Fruit fly (Drosophila melanogaster) whole organism, embryonic: Measurements from ENCODE around the gene CG33631.

Experiments
- Atf6 ChIP-seq: fragments of 200-800 bp; sonication (Bioruptor generic); IDR thresholded peaks from 2 replicates; pipeline ENCODE4 v1.3.6; 2022; ENCODE audit warnings: missing biosample characterization, missing genetic modification characterization
- CG10366 ChIP-seq: fragments of 200-800 bp; sonication (Bioruptor generic); IDR thresholded peaks from 2 replicates; pipeline ENCODE4 v1.3.6; 2022; ENCODE audit warnings: missing biosample characterization, missing genetic modification characterization
- CG12299 ChIP-seq: fragments of 200-800 bp; sonication (Bioruptor generic); optimal IDR thresholded peaks from 2 replicates; lab custom pipeline; 2018; ENCODE audit warnings: missing biosample characterization, mild to moderate bottlenecking, missing genetic modification characterization
- CG14860 ChIP-seq: fragments of 200-800 bp; sonication (Bioruptor generic); IDR thresholded peaks from 3 replicates; pipeline ENCODE4 v1.3.6; 2022; ENCODE audit warnings: missing biosample characterization, missing genetic modification characterization; ENCODE audit not compliant: partially characterized antibody
- CG3065 ChIP-seq: fragments of 200-800 bp; sonication (Bioruptor generic); optimal IDR thresholded peaks from 2 replicates; lab custom pipeline; 2016; ENCODE audit warnings: missing biosample characterization, missing genetic modification characterization
- CG32532 ChIP-seq: fragments of 200-800 bp; sonication (Bioruptor generic); IDR thresholded peaks from 2 replicates; pipeline ENCODE4 v1.3.6; 2022; ENCODE audit warnings: missing biosample characterization, missing genetic modification characterization
- CG32767 ChIP-seq: fragments of 200-800 bp; sonication (Bioruptor generic); IDR thresholded peaks from 2 replicates; pipeline ENCODE4 v1.3.6; 2022; ENCODE audit warnings: missing biosample characterization, missing genetic modification characterization
- CG33213 ChIP-seq: fragments of 200-800 bp; sonication (Bioruptor generic); optimal IDR thresholded peaks from 3 replicates; lab custom pipeline; 2016; ENCODE audit warnings: missing biosample characterization, missing genetic modification characterization
- CG6683 ChIP-seq: fragments of 200-800 bp; sonication (Bioruptor generic); optimal IDR thresholded peaks from 2 replicates; lab custom pipeline; 2017; ENCODE audit warnings: missing biosample characterization, mild to moderate bottlenecking, missing genetic modification characterization, missing genetic modification reagents
- CG6854 ChIP-seq: fragments of 200-800 bp; sonication (Bioruptor generic); optimal IDR thresholded peaks from 3 replicates; lab custom pipeline; 2017; ENCODE audit warnings: missing biosample characterization, mild to moderate bottlenecking, missing genetic modification characterization
- CG7372 ChIP-seq: fragments of 200-800 bp; sonication (Bioruptor generic); IDR thresholded peaks from 2 replicates; pipeline ENCODE4 v1.3.6; 2022; ENCODE audit warnings: missing biosample characterization, missing genetic modification characterization
- CG8478 ChIP-seq: fragments of >200 bp; optimal IDR thresholded peaks from 2 replicates; lab custom pipeline; 2018
- Hr3 ChIP-seq: fragments of 200-800 bp; sonication (Bioruptor generic); optimal IDR thresholded peaks from 3 replicates; lab custom pipeline; 2016; ENCODE audit warnings: missing biosample characterization, missing genetic modification characterization
- Lpt ChIP-seq: fragments of >200 bp; optimal IDR thresholded peaks from 2 replicates; lab custom pipeline; 2018; ENCODE audit warnings: missing biosample characterization, missing genetic modification characterization
- NC2β ChIP-seq: fragments of 200-800 bp; sonication (Bioruptor generic); optimal IDR thresholded peaks from 2 replicates; lab custom pipeline; 2016; ENCODE audit warnings: missing biosample characterization, missing genetic modification characterization
- Poxn ChIP-seq: fragments of 200-800 bp; sonication (Bioruptor generic); IDR thresholded peaks from 2 replicates; pipeline ENCODE4 v1.3.6; 2022; ENCODE audit warnings: missing biosample characterization, missing genetic modification characterization
- Sox100B ChIP-seq: fragments of 200-800 bp; sonication (Bioruptor generic); optimal IDR thresholded peaks from 3 replicates; lab custom pipeline; 2018; ENCODE audit warnings: missing biosample characterization, mild to moderate bottlenecking, missing genetic modification characterization
- aop ChIP-seq: fragments of 200-800 bp; sonication (Bioruptor generic); IDR thresholded peaks from 2 replicates; pipeline ENCODE4 v1.3.6; 2022; ENCODE audit warnings: missing biosample characterization, missing genetic modification characterization
- cato ChIP-seq: fragments of 200-800 bp; sonication (Bioruptor generic); optimal IDR thresholded peaks from 2 replicates; lab custom pipeline; 2016; ENCODE audit warnings: missing biosample characterization, missing genetic modification characterization, borderline replicate concordance
- chinmo ChIP-seq: fragments of 200-800 bp; sonication (Bioruptor generic); IDR thresholded peaks from 4 replicates; pipeline ENCODE4 v1.3.6; 2022; ENCODE audit warnings: missing biosample characterization, missing genetic modification characterization; ENCODE audit not compliant: partially characterized antibody
- cwo ChIP-seq: fragments of 200-800 bp; sonication (Bioruptor generic); optimal IDR thresholded peaks from 3 replicates; lab custom pipeline; 2017; ENCODE audit warnings: missing biosample characterization, missing genetic modification characterization, mild to moderate bottlenecking, moderate library complexity, missing genetic modification reagents
- da ChIP-seq: fragments of 200-800 bp; sonication (Bioruptor generic); optimal IDR thresholded peaks from 2 replicates; lab custom pipeline; 2016; ENCODE audit warnings: missing biosample characterization, missing genetic modification characterization
- dan ChIP-seq: fragments of 200-800 bp; sonication (Bioruptor generic); IDR thresholded peaks from 2 replicates; pipeline ENCODE4 v1.3.6; 2022; ENCODE audit warnings: missing biosample characterization, missing genetic modification characterization
- danr ChIP-seq: fragments of 200-800 bp; sonication (Bioruptor generic); IDR thresholded peaks from 2 replicates; pipeline ENCODE4 v1.3.6; 2022; ENCODE audit warnings: missing biosample characterization, missing genetic modification characterization
- dimm ChIP-seq: fragments of 200-800 bp; sonication (Bioruptor generic); IDR thresholded peaks from 2 replicates; pipeline ENCODE4 v1.3.6; 2022; ENCODE audit warnings: missing biosample characterization, missing genetic modification characterization
- dmrt99B ChIP-seq: fragments of 200-800 bp; sonication (Bioruptor generic); optimal IDR thresholded peaks from 2 replicates; lab custom pipeline; 2018; ENCODE audit warnings: missing biosample characterization, mild to moderate bottlenecking, missing genetic modification characterization, moderate library complexity
- ewg ChIP-seq: fragments of 200-800 bp; sonication (Bioruptor generic); optimal IDR thresholded peaks from 3 replicates; lab custom pipeline; 2017; ENCODE audit warnings: mild to moderate bottlenecking, missing biosample characterization, missing genetic modification reagents, missing genetic modification characterization
- eyg ChIP-seq: fragments of 200-800 bp; sonication (Bioruptor generic); optimal IDR thresholded peaks from 3 replicates; lab custom pipeline; 2016; ENCODE audit warnings: missing biosample characterization, missing genetic modification characterization
- h ChIP-seq: fragments of >200 bp; optimal IDR thresholded peaks from 2 replicates; lab custom pipeline; 2017
- hbn ChIP-seq: fragments of 200-800 bp; sonication (Bioruptor generic); IDR thresholded peaks from 2 replicates; pipeline ENCODE4 v1.3.6; 2022; ENCODE audit warnings: missing biosample characterization, missing genetic modification characterization; ENCODE audit not compliant: partially characterized antibody
- kay ChIP-seq: fragments of 200-800 bp; sonication (Bioruptor generic); optimal IDR thresholded peaks from 2 replicates; lab custom pipeline; 2016; ENCODE audit warnings: missing biosample characterization, missing genetic modification characterization
- klu ChIP-seq: fragments of 200-800 bp; sonication (Bioruptor generic); IDR thresholded peaks from 2 replicates; pipeline ENCODE4 v1.3.6; 2022; ENCODE audit warnings: missing biosample characterization, missing genetic modification characterization
- pan ChIP-seq, 4 experiments: fragments of >200 bp in 3 of 4; fragments of 200-800 bp in 1 of 4; sonication (Bioruptor generic) in 1 of 4; optimal IDR thresholded peaks in 3 of 4; IDR thresholded peaks in 1 of 4; 2 replicates each; pipeline versions ENCODE4 v1.3.6 to Lab custom; 2017 to 2022; ENCODE audit warnings: missing biosample characterization in 2 of 4, missing genetic modification characterization in 2 of 4, mixed read lengths in 1 of 4
- pho ChIP-seq: fragments of 200-800 bp; sonication (Bioruptor generic); optimal IDR thresholded peaks from 2 replicates; lab custom pipeline; 2016; ENCODE audit warnings: missing biosample characterization, missing genetic modification characterization
- scrt ChIP-seq: fragments of 200-800 bp; sonication (Bioruptor generic); optimal IDR thresholded peaks from 2 replicates; lab custom pipeline; 2018; ENCODE audit warnings: missing biosample characterization, mild to moderate bottlenecking, missing genetic modification characterization, moderate library complexity
- seq ChIP-seq: fragments of 200-800 bp; sonication (Bioruptor generic); IDR thresholded peaks from 2 replicates; pipeline ENCODE4 v1.3.6; 2022; ENCODE audit warnings: missing biosample characterization, missing genetic modification characterization
- wor ChIP-seq: fragments of 200-800 bp; sonication (Bioruptor generic); IDR thresholded peaks from 2 replicates; pipeline ENCODE4 v1.3.6; 2022; ENCODE audit warnings: missing biosample characterization, missing genetic modification characterization

The CG33631 gene

dm6 chr3R:10070195-10070594 lies 6.4 kb downstream of the CG33631 start (continued):
- TF ChIP-seq chinmo (GFP tag; lab: Robert Waterston, UW) (peak; percentile 63; the same call in 1 of the 4 replicates), Sox100B (GFP tag; lab: Kevin White, UChicago) (no peak), CG32767 (no peak), dan (GFP tag; lab: Robert Waterston, UW) (0 out of 2 replicates have a peak, but pooled peaks have one; percentile 18), scrt (GFP tag; lab: Kevin White, UChicago) (peak; percentile 95), seq (GFP tag; lab: Robert Waterston, UW) (peak; percentile 46; the same call in 1 of the 2 replicates), wor (no peak), ewg (GFP tag; lab: Kevin White, UChicago) (peak; percentile 95), dimm (GFP tag; lab: Robert Waterston, UW) (0 out of 2 replicates have a peak, but pooled peaks have one; percentile 12), h (no peak), dmrt99B (tag; lab: Kevin White, UChicago) (no peak), CG7372 (GFP tag; lab: Robert Waterston, UW) (no peak), CG32532 (0 out of 2 replicates have a peak, but pooled peaks have one; percentile 25)

- TF ChIP-seq Poxn (GFP tag; lab: Robert Waterston, UW) (no peak), aop (GFP tag; lab: Robert Waterston, UW) (no peak), kay (GFP tag; lab: Kevin White, UChicago) (no peak), pho (GFP tag; lab: Kevin White, UChicago) (no peak), Lpt (GFP tag; lab: Kevin White, UChicago) (no peak), cwo (no peak), NC2β (GFP tag; lab: Kevin White, UChicago) (no peak), CG12299 (tag; lab: Kevin White, UChicago) (no peak), cato (GFP tag; lab: Kevin White, UChicago) (no peak), danr (GFP tag; lab: Robert Waterston, UW) (no peak)
Observed at dm6 chr3R:10070817-10071216, 7.0 kb downstream of the CG33631 start, which contains the start of gene nerfin-2. Gene nerfin-2 (plus strand): TSS chr3R:10071117.

dm6 chr3R:10075323-10075788 lies 11.5 kb downstream of the CG33631 start, which contains the start of gene Alp13:
Gene Alp13 (minus strand): TSS chr3R:10075373.
- TF ChIP-seq CG8478 (no peak), CG7372 (GFP tag; lab: Robert Waterston, UW) (no peak), CG14860 (GFP tag; lab: Robert Waterston, UW) (no peak), CG33213 (GFP tag; lab: Kevin White, UChicago) (no peak), pan (optimal IDR thresholded peaks at IDR 0.05; lab: Kevin White, UChicago) (no peak), pan (GFP tag; optimal IDR thresholded peaks at IDR 0.05 in 1 of 2, IDR thresholded peaks at IDR 0.05 in 1 of 2) (no peak), CG3065 (no peak), da (GFP tag; lab: Kevin White, UChicago) (no peak), eyg (GFP tag; lab: Kevin White, UChicago) (no peak), CG6854 (GFP tag; lab: Kevin White, UChicago) (no peak), CG6683 (no peak), klu (GFP tag; lab: Robert Waterston, UW) (no peak), Hr3 (no peak), Atf6 (no peak), hbn (GFP tag; lab: Robert Waterston, UW) (no peak), CG10366 (GFP tag; lab: Robert Waterston, UW) (no peak)
- TF ChIP-seq, all 482 proteins: peak for 0
